Fruit fly (Drosophila melanogaster) whole organism, embryonic: ENCODE data around the gene Teh2.

Experiments
- ATbp ChIP-seq: fragments of 200-800 bp; sonication (Bioruptor generic); optimal IDR thresholded peaks from 2 replicates; lab custom pipeline; 2017; ENCODE audit warnings: missing biosample characterization, mild to moderate bottlenecking, missing genetic modification characterization, missing genetic modification reagents
- CG10147 ChIP-seq: fragments of 200-800 bp; sonication (Bioruptor generic); optimal IDR thresholded peaks from 2 replicates; lab custom pipeline; 2019; ENCODE audit warnings: missing biosample characterization, mild to moderate bottlenecking, missing genetic modification characterization, moderate library complexity
- CG11247 ChIP-seq: fragments of 200-800 bp; sonication (Bioruptor generic); IDR thresholded peaks from 2 replicates; pipeline ENCODE4 v1.3.6; 2022; ENCODE audit warnings: missing biosample characterization, missing genetic modification characterization
- CG11504 ChIP-seq: fragments of 200-800 bp; sonication (Bioruptor generic); optimal IDR thresholded peaks from 3 replicates; lab custom pipeline; 2019; ENCODE audit warnings: missing biosample characterization, mild to moderate bottlenecking, missing genetic modification characterization, moderate library complexity
- CG11560 ChIP-seq: fragments of 200-800 bp; sonication (Bioruptor generic); IDR thresholded peaks from 3 replicates; pipeline ENCODE4 v1.3.6; 2022; ENCODE audit warnings: missing biosample characterization, missing genetic modification characterization
- CG11723 ChIP-seq: fragments of 200-800 bp; sonication (Bioruptor generic); optimal IDR thresholded peaks from 2 replicates; lab custom pipeline; 2017; ENCODE audit warnings: missing biosample characterization, mild to moderate bottlenecking, missing genetic modification characterization
- CG12219 ChIP-seq: fragments of 200-800 bp; sonication (Bioruptor generic); optimal IDR thresholded peaks from 3 replicates; lab custom pipeline; 2018; ENCODE audit warnings: missing biosample characterization, mild to moderate bottlenecking, missing genetic modification characterization
- CG12769 ChIP-seq: fragments of 200-800 bp; sonication (Bioruptor generic); optimal IDR thresholded peaks from 2 replicates; lab custom pipeline; 2019; ENCODE audit warnings: missing biosample characterization, mild to moderate bottlenecking, missing genetic modification characterization, moderate library complexity
- CG13424 ChIP-seq: fragments of 200-800 bp; sonication (Bioruptor generic); optimal IDR thresholded peaks from 2 replicates; lab custom pipeline; 2019; ENCODE audit warnings: missing biosample characterization, mild to moderate bottlenecking, missing genetic modification characterization, moderate library complexity
- CG14710 ChIP-seq: fragments of 200-800 bp; sonication (Bioruptor generic); optimal IDR thresholded peaks from 3 replicates; lab custom pipeline; 2019; ENCODE audit warnings: missing biosample characterization, mild to moderate bottlenecking, missing genetic modification characterization, moderate library complexity
- CG15479 ChIP-seq: fragments of 200-800 bp; sonication (Bioruptor generic); optimal IDR thresholded peaks from 3 replicates; lab custom pipeline; 2019; ENCODE audit warnings: missing biosample characterization, mild to moderate bottlenecking, missing genetic modification characterization, moderate library complexity
- CG17802 ChIP-seq: fragments of 200-800 bp; sonication (Bioruptor generic); optimal IDR thresholded peaks from 2 replicates; lab custom pipeline; 2018; ENCODE audit warnings: missing biosample characterization, mild to moderate bottlenecking, missing genetic modification characterization, moderate library complexity
- CG18262 ChIP-seq: fragments of 200-800 bp; optimal IDR thresholded peaks from 3 replicates; lab custom pipeline; 2019; ENCODE audit warnings: missing biosample characterization, mild to moderate bottlenecking, missing genetic modification characterization, moderate library complexity
- CG3995 ChIP-seq: fragments of 200-800 bp; sonication (Bioruptor generic); optimal IDR thresholded peaks from 3 replicates; lab custom pipeline; 2016; ENCODE audit warnings: missing biosample characterization, missing genetic modification characterization
- CG7372 ChIP-seq: fragments of 200-800 bp; sonication (Bioruptor generic); IDR thresholded peaks from 2 replicates; pipeline ENCODE4 v1.3.6; 2022; ENCODE audit warnings: missing biosample characterization, missing genetic modification characterization
- CG8281 ChIP-seq: fragments of 200-800 bp; sonication (Bioruptor generic); optimal IDR thresholded peaks from 2 replicates; lab custom pipeline; 2018; ENCODE audit warnings: missing biosample characterization, mild to moderate bottlenecking, missing genetic modification characterization, moderate library complexity
- CG9876 ChIP-seq: fragments of 200-800 bp; sonication (Bioruptor generic); optimal IDR thresholded peaks from 2 replicates; lab custom pipeline; 2016; ENCODE audit warnings: missing biosample characterization, missing genetic modification characterization
- CTCF ChIP-seq: fragments of 200-800 bp; sonication (Bioruptor generic); optimal IDR thresholded peaks from 2 replicates; lab custom pipeline; 2017; ENCODE audit warnings: missing biosample characterization, mild to moderate bottlenecking, missing genetic modification characterization, moderate library complexity
- Chrac-16 ChIP-seq: fragments of 200-800 bp; sonication (Bioruptor generic); optimal IDR thresholded peaks from 3 replicates; lab custom pipeline; 2016; ENCODE audit warnings: missing biosample characterization, missing genetic modification characterization
- CoRest ChIP-seq: fragments of 200-800 bp; sonication (Bioruptor generic); optimal IDR thresholded peaks from 3 replicates; lab custom pipeline; 2018; ENCODE audit warnings: missing biosample characterization, mild to moderate bottlenecking, missing genetic modification characterization, moderate library complexity
- D19A ChIP-seq: fragments of 200-800 bp; optimal IDR thresholded peaks from 3 replicates; lab custom pipeline; 2019; ENCODE audit warnings: missing biosample characterization, mild to moderate bottlenecking, missing genetic modification characterization, moderate library complexity
- Doc3 ChIP-seq: fragments of 200-800 bp; sonication (Bioruptor generic); IDR thresholded peaks from 3 replicates; pipeline ENCODE4 v1.3.6; 2022; ENCODE audit warnings: missing biosample characterization, missing genetic modification characterization; ENCODE audit not compliant: partially characterized antibody
- H15 ChIP-seq: fragments of 200-800 bp; sonication (Bioruptor generic); IDR thresholded peaks from 3 replicates; pipeline ENCODE4 v1.3.6; 2022; ENCODE audit warnings: missing biosample characterization, missing genetic modification characterization
- HHEX ChIP-seq: fragments of 200-800 bp; sonication (Bioruptor generic); optimal IDR thresholded peaks from 3 replicates; lab custom pipeline; 2017; ENCODE audit warnings: missing biosample characterization, mild to moderate bottlenecking, missing genetic modification characterization, missing genetic modification reagents
- MESR4 ChIP-seq: fragments of 200-800 bp; sonication (Bioruptor generic); optimal IDR thresholded peaks from 2 replicates; lab custom pipeline; 2018; ENCODE audit warnings: missing biosample characterization, mild to moderate bottlenecking, missing genetic modification characterization, moderate library complexity
- Meics ChIP-seq: fragments of 200-800 bp; sonication (Bioruptor generic); optimal IDR thresholded peaks from 2 replicates; lab custom pipeline; 2017; ENCODE audit warnings: missing biosample characterization, mild to moderate bottlenecking, missing genetic modification characterization
- NC2β ChIP-seq: fragments of 200-800 bp; sonication (Bioruptor generic); optimal IDR thresholded peaks from 2 replicates; lab custom pipeline; 2016; ENCODE audit warnings: missing biosample characterization, missing genetic modification characterization
- Nf-YA ChIP-seq: fragments of 200-800 bp; sonication (Bioruptor generic); IDR thresholded peaks from 2 replicates; pipeline ENCODE4 v1.3.6; 2022; ENCODE audit warnings: missing biosample characterization, missing genetic modification characterization
- Rfx ChIP-seq: fragments of 200-800 bp; sonication (Bioruptor generic); IDR thresholded peaks from 2 replicates; pipeline ENCODE4 v1.3.6; 2022; ENCODE audit warnings: missing biosample characterization, missing genetic modification characterization
- Sox100B ChIP-seq: fragments of 200-800 bp; sonication (Bioruptor generic); optimal IDR thresholded peaks from 3 replicates; lab custom pipeline; 2018; ENCODE audit warnings: missing biosample characterization, mild to moderate bottlenecking, missing genetic modification characterization
- Stat92E ChIP-seq, 3 experiments: fragments of >200 bp in 2 of 3; fragments of 200-800 bp in 1 of 3; sonication (Bioruptor generic) in 1 of 3; optimal IDR thresholded peaks; 2 replicates each; lab custom pipeline; 2017 to 2019; ENCODE audit warnings: missing biosample characterization in 3 of 3, missing genetic modification characterization in 3 of 3, mild to moderate bottlenecking in 1 of 3, moderate library complexity in 1 of 3
- ara ChIP-seq: fragments of 200-800 bp; sonication (Bioruptor generic); IDR thresholded peaks from 2 replicates; pipeline ENCODE4 v1.3.6; 2022; ENCODE audit warnings: missing biosample characterization, missing genetic modification characterization
- bab2 ChIP-seq: fragments of 200-800 bp; sonication (Bioruptor generic); optimal IDR thresholded peaks from 2 replicates; lab custom pipeline; 2016; ENCODE audit warnings: missing biosample characterization, missing genetic modification characterization
- bcd ChIP-seq: fragments of 200-800 bp; sonication (Bioruptor generic); optimal IDR thresholded peaks from 2 replicates; lab custom pipeline; 2017; ENCODE audit warnings: missing biosample characterization, mild to moderate bottlenecking, missing genetic modification characterization
- bowl ChIP-seq: fragments of 200-800 bp; sonication (Bioruptor generic); IDR thresholded peaks from 2 replicates; pipeline ENCODE4 v1.3.6; 2022; ENCODE audit warnings: missing biosample characterization, missing genetic modification characterization
- cad ChIP-seq: fragments of >200 bp; optimal IDR thresholded peaks from 2 replicates; lab custom pipeline; 2017; ENCODE audit warnings: missing biosample characterization, missing genetic modification characterization
- da ChIP-seq: fragments of 200-800 bp; sonication (Bioruptor generic); optimal IDR thresholded peaks from 2 replicates; lab custom pipeline; 2016; ENCODE audit warnings: missing biosample characterization, missing genetic modification characterization
- danr ChIP-seq: fragments of 200-800 bp; sonication (Bioruptor generic); IDR thresholded peaks from 2 replicates; pipeline ENCODE4 v1.3.6; 2022; ENCODE audit warnings: missing biosample characterization, missing genetic modification characterization
- dimm ChIP-seq: fragments of 200-800 bp; sonication (Bioruptor generic); IDR thresholded peaks from 2 replicates; pipeline ENCODE4 v1.3.6; 2022; ENCODE audit warnings: missing biosample characterization, missing genetic modification characterization
- dysf ChIP-seq: fragments of 200-800 bp; sonication (Bioruptor generic); IDR thresholded peaks from 3 replicates; pipeline ENCODE4 v1.3.6; 2022; ENCODE audit warnings: missing biosample characterization, missing genetic modification characterization
- en ChIP-seq: fragments of 200-800 bp; sonication (Bioruptor generic); optimal IDR thresholded peaks from 2 replicates; lab custom pipeline; 2016; ENCODE audit warnings: missing biosample characterization, missing genetic modification characterization
- knrl ChIP-seq: fragments of 200-800 bp; sonication (Bioruptor generic); IDR thresholded peaks from 3 replicates; pipeline ENCODE4 v1.3.6; 2022; ENCODE audit warnings: missing biosample characterization, missing genetic modification characterization; ENCODE audit not compliant: partially characterized antibody
- nom ChIP-seq: fragments of 200-800 bp; sonication (Bioruptor generic); optimal IDR thresholded peaks from 2 replicates; lab custom pipeline; 2017; ENCODE audit warnings: missing biosample characterization, missing genetic modification characterization, mild to moderate bottlenecking, moderate library complexity, missing genetic modification reagents
- onecut ChIP-seq: fragments of 200-800 bp; sonication (Bioruptor generic); IDR thresholded peaks from 2 replicates; pipeline ENCODE4 v1.3.6; 2022; ENCODE audit warnings: missing biosample characterization, missing genetic modification characterization
- otp ChIP-seq: fragments of 200-800 bp; sonication (Bioruptor generic); IDR thresholded peaks from 3 replicates; pipeline ENCODE4, ENCODE4 v1.3.6; 2022; ENCODE audit warnings: missing biosample characterization, missing genetic modification characterization
- pnt ChIP-seq: fragments of 200-800 bp; sonication (Bioruptor generic); optimal IDR thresholded peaks from 3 replicates; lab custom pipeline; 2016; ENCODE audit warnings: missing biosample characterization, missing genetic modification characterization
- ro ChIP-seq: fragments of 200-800 bp; sonication (Bioruptor generic); IDR thresholded peaks from 2 replicates; pipeline ENCODE4 v1.3.6; 2022; ENCODE audit warnings: missing biosample characterization, missing genetic modification characterization
- tx ChIP-seq: fragments of 200-800 bp; sonication (Bioruptor generic); optimal IDR thresholded peaks from 2 replicates; lab custom pipeline; 2016; ENCODE audit warnings: missing biosample characterization, missing genetic modification characterization
- vfl ChIP-seq: fragments of 200-800 bp; sonication (Bioruptor generic); optimal IDR thresholded peaks from 2 replicates; lab custom pipeline; 2016; ENCODE audit warnings: missing biosample characterization, missing genetic modification characterization
- wdn ChIP-seq: fragments of 200-800 bp; sonication (Bioruptor generic); IDR thresholded peaks from 2 replicates; pipeline ENCODE4 v1.3.6; 2022; ENCODE audit warnings: missing biosample characterization, missing genetic modification characterization
- wor ChIP-seq: fragments of 200-800 bp; sonication (Bioruptor generic); IDR thresholded peaks from 2 replicates; pipeline ENCODE4 v1.3.6; 2022; ENCODE audit warnings: missing biosample characterization, missing genetic modification characterization
- z ChIP-seq: fragments of 200-800 bp; sonication (Bioruptor generic); IDR thresholded peaks from 3 replicates; pipeline ENCODE4 v1.3.6; 2022; ENCODE audit warnings: missing biosample characterization, missing genetic modification characterization

Gene Teh2

dm6 chr3L:4232724-4233367 lies 45.0 kb upstream of the Teh2 start (continued):
- TF ChIP-seq CG12769 (tag; lab: Kevin White, UChicago), result no peak
- no peak for TF ChIP-seq onecut (GFP tag; lab: Robert Waterston, UW)
- no peak for TF ChIP-seq pnt (GFP tag; lab: Kevin White, UChicago)
- TF ChIP-seq Sox100B (GFP tag; lab: Kevin White, UChicago), result peak; percentile 41
- peak; percentile 24 for TF ChIP-seq CG13424 (tag; lab: Kevin White, UChicago)
- no peak for TF ChIP-seq CTCF (GFP tag; lab: Kevin White, UChicago)
- TF ChIP-seq Doc3 (GFP tag; lab: Robert Waterston, UW), result no peak
- TF ChIP-seq otp (GFP tag; lab: Robert Waterston, UW), result no peak
- TF ChIP-seq CG8281 (tag; lab: Kevin White, UChicago), result no peak
- TF ChIP-seq da (GFP tag; lab: Kevin White, UChicago), result no peak
- TF ChIP-seq knrl (GFP tag; lab: Robert Waterston, UW), result no peak
- no peak for TF ChIP-seq Stat92E (GFP tag; optimal IDR thresholded peaks at IDR 0.05; lab: Kevin White, UChicago)
- TF ChIP-seq tx (GFP tag; lab: Kevin White, UChicago), result no peak
- no peak for TF ChIP-seq bowl (GFP tag; lab: Robert Waterston, UW)
- TF ChIP-seq H15 (GFP tag; lab: Robert Waterston, UW), result no peak
- TF ChIP-seq CG11723 (GFP tag; lab: Kevin White, UChicago), result no peak
- no peak for TF ChIP-seq MESR4 (GFP tag; lab: Kevin White, UChicago)
- no peak for TF ChIP-seq CG3995 (GFP tag; lab: Kevin White, UChicago)
- no peak for TF ChIP-seq CG12219 (GFP tag; lab: Kevin White, UChicago)
- no peak for TF ChIP-seq bab2
- TF ChIP-seq CG11560 (tag; lab: Robert Waterston, UW), result no peak
- TF ChIP-seq Meics (GFP tag; lab: Kevin White, UChicago), result peak; percentile 28
- no peak for TF ChIP-seq CG15479 (GFP tag; lab: Kevin White, UChicago)
- TF ChIP-seq Chrac-16 (GFP tag; lab: Kevin White, UChicago), result no peak
- no peak for TF ChIP-seq dimm
- TF ChIP-seq ro, result no peak
- TF ChIP-seq CoRest (tag; lab: Kevin White, UChicago), result peak; percentile 31
- TF ChIP-seq ATbp (GFP tag; lab: Kevin White, UChicago), result no peak
- no peak for TF ChIP-seq dysf (GFP tag; lab: Robert Waterston, UW)
- no peak for TF ChIP-seq CG11247 (GFP tag; lab: Robert Waterston, UW)
- TF ChIP-seq CG11504 (tag; lab: Kevin White, UChicago), result peak; percentile 53
- no peak for TF ChIP-seq CG9876 (GFP tag; lab: Kevin White, UChicago)
- TF ChIP-seq CG18262 (tag; lab: Kevin White, UChicago), result peak; percentile 53
- peak; percentile 98 for TF ChIP-seq D19A (tag; lab: Kevin White, UChicago)
- TF ChIP-seq z (GFP tag; lab: Robert Waterston, UW), result no peak
- TF ChIP-seq HHEX, result no peak
- TF ChIP-seq danr (GFP tag; lab: Robert Waterston, UW), result no peak
- TF ChIP-seq CG7372, result no peak
- TF ChIP-seq Nf-YA (GFP tag; lab: Robert Waterston, UW), result no peak
- TF ChIP-seq CG14710 (tag; lab: Kevin White, UChicago), result peak; percentile 10
- no peak for TF ChIP-seq Rfx
- no peak for TF ChIP-seq CG10147 (GFP tag; lab: Kevin White, UChicago)
- TF ChIP-seq vfl (GFP tag; lab: Kevin White, UChicago), result no peak
- TF ChIP-seq nom (GFP tag; lab: Kevin White, UChicago), result no peak
- no peak for TF ChIP-seq ara (GFP tag; lab: Robert Waterston, UW)
- TF ChIP-seq cad (GFP tag; lab: Kevin White, UChicago), result no peak
- no peak for TF ChIP-seq wor (GFP tag; lab: Robert Waterston, UW)
- TF ChIP-seq NC2β, result no peak
- TF ChIP-seq wdn, result no peak
- TF ChIP-seq bcd, result no peak
- TF ChIP-seq CG17802 (tag; lab: Kevin White, UChicago), result no peak
- no peak for TF ChIP-seq en (GFP tag; lab: Kevin White, UChicago)
